Fruit fly (Drosophila melanogaster) whole organism, embryonic: ENCODE data around the gene ClpP.

Experiments
- Abd-B ChIP-seq: fragments of 200-800 bp; sonication (Bioruptor generic); optimal IDR thresholded peaks from 2 replicates; lab custom pipeline; 2018; ENCODE audit warnings: missing biosample characterization, mild to moderate bottlenecking, missing genetic modification characterization, moderate library complexity
- C15 ChIP-seq: fragments of 200-800 bp; sonication (Bioruptor generic); IDR thresholded peaks from 3 replicates; pipeline ENCODE4 v1.3.6; 2022; ENCODE audit warnings: missing biosample characterization, missing genetic modification characterization
- CG13287 ChIP-seq: fragments of 200-800 bp; sonication (Bioruptor generic); IDR thresholded peaks from 2 replicates; pipeline ENCODE4 v1.3.6; 2022; ENCODE audit warnings: missing biosample characterization, missing genetic modification characterization; ENCODE audit not compliant: partially characterized antibody
- CG14441 ChIP-seq: fragments of 200-800 bp; sonication (Bioruptor generic); IDR thresholded peaks from 2 replicates; pipeline ENCODE4 v1.3.6; 2022; ENCODE audit warnings: missing biosample characterization, missing genetic modification characterization
- CG15479 ChIP-seq: fragments of 200-800 bp; sonication (Bioruptor generic); optimal IDR thresholded peaks from 3 replicates; lab custom pipeline; 2019; ENCODE audit warnings: missing biosample characterization, mild to moderate bottlenecking, missing genetic modification characterization, moderate library complexity
- CG15514 ChIP-seq: fragments of 200-800 bp; sonication (Bioruptor generic); optimal IDR thresholded peaks from 3 replicates; lab custom pipeline; 2017; ENCODE audit warnings: missing biosample characterization, missing genetic modification characterization, mild to moderate bottlenecking, moderate library complexity, missing genetic modification reagents
- CG18262 ChIP-seq: fragments of 200-800 bp; optimal IDR thresholded peaks from 3 replicates; lab custom pipeline; 2019; ENCODE audit warnings: missing biosample characterization, mild to moderate bottlenecking, missing genetic modification characterization, moderate library complexity
- CG2678 ChIP-seq: fragments of 200-800 bp; sonication (Bioruptor generic); optimal IDR thresholded peaks from 3 replicates; lab custom pipeline; 2019; ENCODE audit warnings: missing biosample characterization, mild to moderate bottlenecking, missing genetic modification characterization, moderate library complexity
- CG30403 ChIP-seq: fragments of 200-800 bp; sonication (Bioruptor generic); optimal IDR thresholded peaks from 3 replicates; lab custom pipeline; 2016; ENCODE audit warnings: missing biosample characterization, missing genetic modification characterization
- CG33213 ChIP-seq: fragments of 200-800 bp; sonication (Bioruptor generic); optimal IDR thresholded peaks from 3 replicates; lab custom pipeline; 2016; ENCODE audit warnings: missing biosample characterization, missing genetic modification characterization
- CG4617 ChIP-seq: fragments of 200-800 bp; sonication (Bioruptor generic); optimal IDR thresholded peaks from 3 replicates; lab custom pipeline; 2016; ENCODE audit warnings: missing biosample characterization, missing genetic modification characterization, borderline replicate concordance
- CG8089 ChIP-seq: fragments of 200-800 bp; sonication (Bioruptor generic); optimal IDR thresholded peaks from 3 replicates; lab custom pipeline; 2016; ENCODE audit warnings: missing biosample characterization, missing genetic modification characterization
- CG9932 ChIP-seq: fragments of 200-800 bp; sonication (Bioruptor generic); IDR thresholded peaks from 2 replicates; pipeline ENCODE4 v1.3.6; 2022; ENCODE audit warnings: missing biosample characterization, missing genetic modification characterization
- Camta ChIP-seq: fragments of 200-800 bp; sonication (Bioruptor generic); optimal IDR thresholded peaks from 2 replicates; lab custom pipeline; 2016; ENCODE audit warnings: missing biosample characterization, missing genetic modification characterization
- Drgx ChIP-seq: fragments of 200-800 bp; sonication (Bioruptor generic); IDR thresholded peaks from 2 replicates; pipeline ENCODE4 v1.3.6; 2022; ENCODE audit warnings: missing biosample characterization, missing genetic modification characterization
- Fer2 ChIP-seq: fragments of 200-800 bp; sonication (Bioruptor generic); optimal IDR thresholded peaks from 2 replicates; lab custom pipeline; 2018; ENCODE audit warnings: missing biosample characterization, mild to moderate bottlenecking, missing genetic modification characterization, moderate library complexity
- Hr3 ChIP-seq: fragments of 200-800 bp; sonication (Bioruptor generic); optimal IDR thresholded peaks from 3 replicates; lab custom pipeline; 2016; ENCODE audit warnings: missing biosample characterization, missing genetic modification characterization
- Hr51 ChIP-seq, 2 experiments: fragments of 200-800 bp; sonication (Bioruptor generic); optimal IDR thresholded peaks; 2 replicates in 1 of 2; 3 replicates in 1 of 2; lab custom pipeline; 2016 to 2018; ENCODE audit warnings: missing biosample characterization in 2 of 2, missing genetic modification characterization in 2 of 2, mild to moderate bottlenecking in 1 of 2, moderate library complexity in 1 of 2
- Hsf ChIP-seq: fragments of 200-800 bp; sonication (Bioruptor generic); optimal IDR thresholded peaks from 3 replicates; lab custom pipeline; 2016; ENCODE audit warnings: missing biosample characterization, missing genetic modification characterization
- Lpt ChIP-seq: fragments of >200 bp; optimal IDR thresholded peaks from 2 replicates; lab custom pipeline; 2018; ENCODE audit warnings: missing biosample characterization, missing genetic modification characterization
- Oli ChIP-seq: fragments of 200-800 bp; sonication (Bioruptor generic); optimal IDR thresholded peaks from 2 replicates; lab custom pipeline; 2018; ENCODE audit warnings: missing biosample characterization, mild to moderate bottlenecking, missing genetic modification characterization, moderate library complexity
- Ptx1 ChIP-seq: fragments of 200-800 bp; sonication (Bioruptor generic); IDR thresholded peaks from 2 replicates; pipeline ENCODE4 v1.3.6; 2022; ENCODE audit warnings: missing biosample characterization, missing genetic modification characterization
- Side ChIP-seq: fragments of 200-800 bp; sonication (Bioruptor generic); optimal IDR thresholded peaks from 2 replicates; lab custom pipeline; 2016; ENCODE audit warnings: missing biosample characterization, missing genetic modification characterization
- Sin3A ChIP-seq: fragments of >200 bp; optimal IDR thresholded peaks from 2 replicates; lab custom pipeline; 2018
- Stat92E ChIP-seq, 3 experiments: fragments of >200 bp in 2 of 3; fragments of 200-800 bp in 1 of 3; sonication (Bioruptor generic) in 1 of 3; optimal IDR thresholded peaks; 2 replicates each; lab custom pipeline; 2017 to 2019; ENCODE audit warnings: missing biosample characterization in 3 of 3, missing genetic modification characterization in 3 of 3, mild to moderate bottlenecking in 1 of 3, moderate library complexity in 1 of 3
- Vsx1 ChIP-seq: fragments of 200-800 bp; sonication (Bioruptor generic); optimal IDR thresholded peaks from 2 replicates; lab custom pipeline; 2017; ENCODE audit warnings: missing biosample characterization, mild to moderate bottlenecking, missing genetic modification characterization, missing genetic modification reagents
- abd-A ChIP-seq: fragments of 200-800 bp; sonication (Bioruptor generic); optimal IDR thresholded peaks from 3 replicates; lab custom pipeline; 2019; ENCODE audit warnings: missing biosample characterization, mild to moderate bottlenecking, missing genetic modification characterization, moderate library complexity
- ase ChIP-seq: fragments of 200-800 bp; sonication (Bioruptor generic); IDR thresholded peaks from 3 replicates; pipeline ENCODE4 v1.3.6; 2022; ENCODE audit warnings: missing biosample characterization, missing genetic modification characterization
- chinmo ChIP-seq: fragments of 200-800 bp; sonication (Bioruptor generic); IDR thresholded peaks from 4 replicates; pipeline ENCODE4 v1.3.6; 2022; ENCODE audit warnings: missing biosample characterization, missing genetic modification characterization; ENCODE audit not compliant: partially characterized antibody
- crol ChIP-seq: fragments of 200-800 bp; sonication (Bioruptor generic); IDR thresholded peaks from 2 replicates; pipeline ENCODE4 v1.3.6; 2022; ENCODE audit warnings: missing biosample characterization, missing genetic modification characterization
- fru ChIP-seq: fragments of >200 bp; optimal IDR thresholded peaks from 2 replicates; lab custom pipeline; 2017
- hkb ChIP-seq, 2 experiments: fragments of 200-800 bp in 1 of 2; fragments of >200 bp in 1 of 2; sonication (Bioruptor generic) in 1 of 2; IDR thresholded peaks in 1 of 2; optimal IDR thresholded peaks in 1 of 2; 2 replicates each; pipeline versions ENCODE4 v1.3.6 to Lab custom; 2017 to 2022; ENCODE audit warnings: missing biosample characterization in 1 of 2, missing genetic modification characterization in 1 of 2
- hth ChIP-seq: fragments of >200 bp; optimal IDR thresholded peaks from 2 replicates; lab custom pipeline; 2017; ENCODE audit warnings: inconsistent platforms
- jigr1 ChIP-seq: fragments of 200-800 bp; sonication (Bioruptor generic); IDR thresholded peaks from 3 replicates; pipeline ENCODE4 v1.3.6; 2022; ENCODE audit warnings: missing biosample characterization, missing genetic modification characterization
- lov ChIP-seq, 2 experiments: fragments of 200-800 bp in 1 of 2; fragments of >200 bp in 1 of 2; sonication (Bioruptor generic) in 1 of 2; IDR thresholded peaks in 1 of 2; optimal IDR thresholded peaks in 1 of 2; 2 replicates in 1 of 2; 3 replicates in 1 of 2; pipeline versions ENCODE4 v1.3.6 to Lab custom; 2017 to 2022; ENCODE audit warnings: missing biosample characterization in 1 of 2, missing genetic modification characterization in 1 of 2
- nom ChIP-seq: fragments of 200-800 bp; sonication (Bioruptor generic); optimal IDR thresholded peaks from 2 replicates; lab custom pipeline; 2017; ENCODE audit warnings: missing biosample characterization, missing genetic modification characterization, mild to moderate bottlenecking, moderate library complexity, missing genetic modification reagents
- phol ChIP-seq: fragments of 200-800 bp; sonication (Bioruptor generic); optimal IDR thresholded peaks from 3 replicates; lab custom pipeline; 2018; ENCODE audit warnings: missing biosample characterization, mild to moderate bottlenecking, missing genetic modification characterization, moderate library complexity
- prd ChIP-seq, 3 experiments: fragments of >200 bp in 2 of 3; fragments of 200-800 bp in 1 of 3; sonication (Bioruptor generic) in 1 of 3; optimal IDR thresholded peaks in 2 of 3; IDR thresholded peaks in 1 of 3; 2 replicates in 2 of 3; 3 replicates in 1 of 3; pipeline versions ENCODE4 v1.3.6 to Lab custom; 2017 to 2022; ENCODE audit warnings: missing biosample characterization in 1 of 3, missing genetic modification characterization in 1 of 3
- sens ChIP-seq: fragments of 200-800 bp; sonication (Bioruptor generic); peaks from one replicate; lab custom pipeline; 2016; ENCODE audit warnings: missing biosample characterization, missing genetic modification characterization
- sob ChIP-seq: fragments of 200-800 bp; sonication (Bioruptor generic); IDR thresholded peaks from 2 replicates; pipeline ENCODE4 v1.3.6; 2022; ENCODE audit warnings: missing biosample characterization, missing genetic modification characterization
- trem ChIP-seq: fragments of 200-800 bp; optimal IDR thresholded peaks from 3 replicates; lab custom pipeline; 2019; ENCODE audit warnings: missing biosample characterization, mild to moderate bottlenecking, missing genetic modification characterization, moderate library complexity
- tup ChIP-seq: fragments of 200-800 bp; sonication (Bioruptor generic); optimal IDR thresholded peaks from 2 replicates; lab custom pipeline; 2016; ENCODE audit warnings: missing biosample characterization, mild to moderate bottlenecking, missing genetic modification characterization, moderate library complexity
- usp ChIP-seq: fragments of >200 bp; optimal IDR thresholded peaks from 2 replicates; lab custom pipeline; 2017; ENCODE audit warnings: missing biosample characterization, missing genetic modification characterization
- vfl ChIP-seq: fragments of 200-800 bp; sonication (Bioruptor generic); optimal IDR thresholded peaks from 2 replicates; lab custom pipeline; 2016; ENCODE audit warnings: missing biosample characterization, missing genetic modification characterization
- wek ChIP-seq: fragments of 200-800 bp; sonication (Bioruptor generic); optimal IDR thresholded peaks from 3 replicates; lab custom pipeline; 2018; ENCODE audit warnings: missing biosample characterization, mild to moderate bottlenecking, missing genetic modification characterization, moderate library complexity
- wor ChIP-seq: fragments of 200-800 bp; sonication (Bioruptor generic); IDR thresholded peaks from 2 replicates; pipeline ENCODE4 v1.3.6; 2022; ENCODE audit warnings: missing biosample characterization, missing genetic modification characterization
- zen ChIP-seq: fragments of 200-800 bp; sonication (Bioruptor generic); optimal IDR thresholded peaks from 3 replicates; lab custom pipeline; 2018; ENCODE audit warnings: missing biosample characterization, mild to moderate bottlenecking, missing genetic modification characterization, moderate library complexity
- zen2 ChIP-seq: fragments of 200-800 bp; sonication (Bioruptor generic); IDR thresholded peaks from 3 replicates; pipeline ENCODE4 v1.3.6; 2022; ENCODE audit warnings: missing biosample characterization, missing genetic modification characterization; ENCODE audit not compliant: partially characterized antibody

The ClpP gene

dm6 chr2L:10311822-10312221, 44.8 kb upstream of the ClpP start (continued):
- no peak for TF ChIP-seq trem
- no peak for TF ChIP-seq CG18262 (tag; lab: Kevin White, UChicago)
- TF ChIP-seq CG2678 = no peak
- TF ChIP-seq crol (GFP tag; lab: Robert Waterston, UW) = no peak
- no peak for TF ChIP-seq Hsf
- TF ChIP-seq lov (optimal IDR thresholded peaks at IDR 0.05; lab: Kevin White, UChicago) = no peak
- no peak for TF ChIP-seq lov (GFP tag; IDR thresholded peaks at IDR 0.05; lab: Robert Waterston, UW)
- no peak for TF ChIP-seq wor
- no peak for TF ChIP-seq CG15479
- peak; percentile 76 for TF ChIP-seq CG4617 (GFP tag; lab: Kevin White, UChicago)
- no peak for TF ChIP-seq CG33213 (GFP tag; lab: Kevin White, UChicago)
- no peak for TF ChIP-seq prd (optimal IDR thresholded peaks at IDR 0.05; lab: Kevin White, UChicago)
- TF ChIP-seq prd (GFP tag; IDR thresholded peaks at IDR 0.05; lab: Robert Waterston, UW) = no peak
- no peak for TF ChIP-seq Side (GFP tag; lab: Kevin White, UChicago)
- TF ChIP-seq phol (tag; lab: Kevin White, UChicago) = peak; percentile 21
- 0 out of 4 replicates have a peak, but pooled peaks have one; percentile 50 for TF ChIP-seq chinmo (GFP tag; lab: Robert Waterston, UW)
- TF ChIP-seq vfl (GFP tag; lab: Kevin White, UChicago) = no peak
- TF ChIP-seq Sin3A (lab: Kevin White, UChicago) = peak; percentile 28
- peak; percentile 26 for TF ChIP-seq zen (tag; lab: Kevin White, UChicago)
- no peak for TF ChIP-seq Stat92E (GFP tag; optimal IDR thresholded peaks at IDR 0.05; lab: Kevin White, UChicago)
- TF ChIP-seq CG30403 (GFP tag; lab: Kevin White, UChicago) = no peak
- no peak for TF ChIP-seq CG9932 (GFP tag; lab: Robert Waterston, UW)
- TF ChIP-seq CG13287 (GFP tag; lab: Robert Waterston, UW) = peak; percentile 42; the same call in 1 of the 2 replicates
- no peak for TF ChIP-seq usp (GFP tag; lab: Kevin White, UChicago)
- TF ChIP-seq nom = no peak
- TF ChIP-seq Drgx (GFP tag; lab: Robert Waterston, UW) = no peak
- no peak for TF ChIP-seq CG8089 (GFP tag; lab: Kevin White, UChicago)
- TF ChIP-seq Hr51 (GFP tag; optimal IDR thresholded peaks at IDR 0.05; lab: Kevin White, UChicago) = no peak
- TF ChIP-seq tup (GFP tag; lab: Kevin White, UChicago) = no peak
- TF ChIP-seq Lpt = no peak

dm6 chr2L:10314327-10315210, 42.0 kb upstream of the ClpP start, which contains the start of the genes Usp14 and CG4972:
TSS of gene Usp14 (minus strand) at chr2L:10314396.
TSS of gene CG4972 (plus strand) at chr2L:10314792.
- TF ChIP-seq Fer2 (no peak), zen2 (GFP tag; lab: Robert Waterston, UW) (no peak), Hr3 (GFP tag; lab: Kevin White, UChicago) (peak; percentile 0), ase (GFP tag; lab: Robert Waterston, UW) (no peak), Oli (no peak), hkb (optimal IDR thresholded peaks at IDR 0.05; lab: Kevin White, UChicago) (no peak), hkb (GFP tag; IDR thresholded peaks at IDR 0.05; lab: Robert Waterston, UW) (no peak), Abd-B (GFP tag; lab: Kevin White, UChicago) (no peak), CG9932 (GFP tag; lab: Robert Waterston, UW) (no peak; the same call in 1 of the 2 replicates), abd-A (tag; lab: Kevin White, UChicago) (no peak), C15 (GFP tag; lab: Robert Waterston, UW) (no peak), fru (lab: Kevin White, UChicago) (no peak), CG15514 (GFP tag; lab: Kevin White, UChicago) (no peak), Vsx1 (GFP tag; lab: Kevin White, UChicago) (no peak), Ptx1 (GFP tag; lab: Robert Waterston, UW) (no peak), hth (lab: Kevin White, UChicago) (no peak), Camta (GFP tag; lab: Kevin White, UChicago) (no peak), wek (GFP tag; lab: Kevin White, UChicago) (no peak), CG14441 (GFP tag; lab: Robert Waterston, UW) (no peak), sob (GFP tag; lab: Robert Waterston, UW) (no peak), Drgx (GFP tag; lab: Robert Waterston, UW) (no peak), jigr1 (no peak; the same call in 2 of the 3 replicates), sens (peak; percentile 68)
